Worm (Caenorhabditis elegans) whole organism, L3 larva: ENCODE measurements around the gene ram-2.

Experiments used
- R02D3.7 ChIP-seq: fragments of 150-350 bp; optimal IDR thresholded peaks from 2 replicates; lab custom pipeline; 2014; ENCODE audit warnings: missing biosample characterization, missing genetic modification characterization
- ZK546.5 ChIP-seq: sonication (generic microtip); optimal IDR thresholded peaks from 2 replicates; lab custom pipeline; 2017; ENCODE audit warnings: missing biosample characterization, missing genetic modification characterization
- ceh-16 ChIP-seq: sonication (generic microtip); optimal IDR thresholded peaks from 2 replicates; lab custom pipeline; 2017; ENCODE audit warnings: missing biosample characterization, missing genetic modification characterization
- ceh-28 ChIP-seq: fragments of 150-350 bp; optimal IDR thresholded peaks from 2 replicates; lab custom pipeline; 2014; ENCODE audit warnings: missing biosample characterization, missing genetic modification reagents, missing genetic modification characterization
- ceh-82 ChIP-seq: fragments of 150-350 bp; optimal IDR thresholded peaks from 2 replicates; lab custom pipeline; 2014; ENCODE audit warnings: missing biosample characterization, missing genetic modification characterization
- ceh-9 ChIP-seq: sonication (generic microtip); optimal IDR thresholded peaks from 2 replicates; lab custom pipeline; 2018; ENCODE audit warnings: missing biosample characterization, missing genetic modification characterization
- daf-12 ChIP-seq: fragments of 150-350 bp; optimal IDR thresholded peaks from 2 replicates; lab custom pipeline; 2014; ENCODE audit warnings: missing biosample characterization, missing genetic modification reagents, missing genetic modification characterization
- egl-5 ChIP-seq: fragments of 150-350 bp; optimal IDR thresholded peaks from 2 replicates; lab custom pipeline; 2017; ENCODE audit warnings: missing biosample characterization, missing genetic modification reagents, missing genetic modification characterization, inconsistent platforms
- elt-1 ChIP-seq: fragments of 150-350 bp; optimal IDR thresholded peaks from 2 replicates; lab custom pipeline; 2014; ENCODE audit warnings: missing biosample characterization, missing genetic modification characterization
- elt-2 ChIP-seq: sonication (generic microtip); optimal IDR thresholded peaks from 2 replicates; lab custom pipeline; 2016; ENCODE audit warnings: missing genetic modification reagents, mild to moderate bottlenecking, missing genetic modification characterization, missing compliant biosample characterization
- elt-3 ChIP-seq, 3 experiments: fragments of 150-350 bp in 1 of 3; sonication (generic microtip) in 2 of 3; optimal IDR thresholded peaks; 2 replicates in 2 of 3; 4 replicates in 1 of 3; lab custom pipeline; 2014 to 2017; ENCODE audit warnings: missing biosample characterization in 3 of 3, missing genetic modification characterization in 3 of 3
- eor-1 ChIP-seq, 2 experiments: fragments of 150-350 bp; optimal IDR thresholded peaks; 2 replicates each; lab custom pipeline; 2014 to 2018; ENCODE audit warnings: missing biosample characterization in 2 of 2, missing genetic modification characterization in 2 of 2
- fkh-10 ChIP-seq: sonication (generic microtip); optimal IDR thresholded peaks from 2 replicates; lab custom pipeline; 2017; ENCODE audit warnings: missing biosample characterization, missing genetic modification reagents, missing genetic modification characterization
- fos-1 ChIP-seq: fragments of 150-350 bp; optimal IDR thresholded peaks from 2 replicates; lab custom pipeline; 2014; ENCODE audit warnings: missing biosample characterization, missing genetic modification characterization
- hmg-11 ChIP-seq: sonication (generic microtip); optimal IDR thresholded peaks from 2 replicates; lab custom pipeline; 2016; ENCODE audit warnings: missing genetic modification characterization, missing compliant biosample characterization
- jun-1 ChIP-seq: fragments of 150-350 bp; optimal IDR thresholded peaks from 2 replicates; lab custom pipeline; 2014; ENCODE audit warnings: missing biosample characterization, missing genetic modification reagents, missing genetic modification characterization
- lin-15B ChIP-seq: fragments of 150-350 bp; optimal IDR thresholded peaks from 2 replicates; lab custom pipeline; 2014; ENCODE audit warnings: missing biosample characterization, missing genetic modification characterization
- lin-39 ChIP-seq: fragments of 150-350 bp; optimal IDR thresholded peaks from 2 replicates; lab custom pipeline; 2018; ENCODE audit warnings: missing biosample characterization, missing genetic modification reagents, missing genetic modification characterization
- lsy-12 ChIP-seq: sonication (generic microtip); optimal IDR thresholded peaks from 2 replicates; lab custom pipeline; 2016; ENCODE audit warnings: mild to moderate bottlenecking, missing genetic modification characterization, missing compliant biosample characterization
- mml-1 ChIP-seq: fragments of 150-350 bp; sonication (generic microtip); optimal IDR thresholded peaks from 3 replicates; lab custom pipeline; 2014; ENCODE audit warnings: missing biosample characterization, missing genetic modification characterization
- nfya-1 ChIP-seq: sonication (generic microtip); optimal IDR thresholded peaks from 2 replicates; lab custom pipeline; 2017; ENCODE audit warnings: missing genetic modification characterization, mild to moderate bottlenecking, missing compliant biosample characterization, antibody characterized with exemption, moderate library complexity; ENCODE audit not compliant: insufficient read depth
- nhr-11 ChIP-seq: fragments of 150-350 bp; optimal IDR thresholded peaks from 2 replicates; lab custom pipeline; 2014; ENCODE audit warnings: missing biosample characterization, missing genetic modification characterization
- nhr-12 ChIP-seq: fragments of 150-350 bp; optimal IDR thresholded peaks from 2 replicates; lab custom pipeline; 2014; ENCODE audit warnings: missing biosample characterization, missing genetic modification characterization
- nhr-23 ChIP-seq: fragments of 150-350 bp; optimal IDR thresholded peaks from 2 replicates; lab custom pipeline; 2014; ENCODE audit warnings: missing biosample characterization, missing genetic modification reagents, missing genetic modification characterization
- nhr-237 ChIP-seq: fragments of 150-350 bp; optimal IDR thresholded peaks from 2 replicates; lab custom pipeline; 2014; ENCODE audit warnings: missing biosample characterization, missing genetic modification characterization
- nhr-25 ChIP-seq: sonication (generic microtip); optimal IDR thresholded peaks from 2 replicates; lab custom pipeline; 2017; ENCODE audit warnings: missing biosample characterization, missing genetic modification characterization
- nhr-28 ChIP-seq: fragments of 150-350 bp; optimal IDR thresholded peaks from 2 replicates; lab custom pipeline; 2014; ENCODE audit warnings: missing biosample characterization, missing genetic modification characterization
- nhr-43 ChIP-seq: sonication (generic microtip); optimal IDR thresholded peaks from 2 replicates; lab custom pipeline; 2016; ENCODE audit warnings: mild to moderate bottlenecking, missing genetic modification characterization, missing compliant biosample characterization; ENCODE audit not compliant: poor library complexity, severe bottlenecking
- nhr-67 ChIP-seq: fragments of 150-350 bp; optimal IDR thresholded peaks from 2 replicates; lab custom pipeline; 2014; ENCODE audit warnings: missing biosample characterization, missing genetic modification characterization
- nhr-77 ChIP-seq: fragments of 150-350 bp; optimal IDR thresholded peaks from 2 replicates; lab custom pipeline; 2014; ENCODE audit warnings: missing biosample characterization, missing genetic modification characterization
- pha-4 ChIP-seq: fragments of 150-350 bp; optimal IDR thresholded peaks from 2 replicates; lab custom pipeline; 2014; ENCODE audit warnings: missing biosample characterization, missing genetic modification reagents, missing genetic modification characterization
- pqm-1 ChIP-seq: fragments of 150-350 bp; optimal IDR thresholded peaks from 2 replicates; lab custom pipeline; 2017; ENCODE audit warnings: missing biosample characterization, missing genetic modification characterization, inconsistent platforms
- sea-2 ChIP-seq: fragments of 150-350 bp; sonication (generic microtip); optimal IDR thresholded peaks from 4 replicates; lab custom pipeline; 2014; ENCODE audit warnings: missing biosample characterization, missing genetic modification reagents, missing genetic modification characterization
- skn-1 ChIP-seq: fragments of 150-350 bp; optimal IDR thresholded peaks from 2 replicates; lab custom pipeline; 2014; ENCODE audit warnings: missing biosample characterization, missing genetic modification characterization
- snpc-4 ChIP-seq: fragments of 150-350 bp; optimal IDR thresholded peaks from 2 replicates; lab custom pipeline; 2014; ENCODE audit warnings: missing biosample characterization, missing genetic modification characterization
- unc-39 ChIP-seq: sonication (generic microtip); optimal IDR thresholded peaks from 4 replicates; lab custom pipeline; 2017; ENCODE audit warnings: missing biosample characterization, missing genetic modification characterization
- unc-62 ChIP-seq: fragments of 150-350 bp; sonication (generic microtip); optimal IDR thresholded peaks from 4 replicates; lab custom pipeline; 2014; ENCODE audit warnings: missing biosample characterization, missing genetic modification reagents, missing genetic modification characterization
- ztf-11 ChIP-seq: fragments of 150-350 bp; optimal IDR thresholded peaks from 2 replicates; lab custom pipeline; 2014; ENCODE audit warnings: missing biosample characterization, missing genetic modification characterization
- ztf-4 ChIP-seq: fragments of 150-350 bp; optimal IDR thresholded peaks from 2 replicates; lab custom pipeline; 2014; ENCODE audit warnings: missing biosample characterization, missing genetic modification characterization

Gene ram-2

ce11 chrII:11048930-11049329 lies 32.2 kb upstream of the ram-2 start, which contains the start of gene F33A8.4:
Gene F33A8.4 (minus strand): TSS chrII:11049030.
- TF ChIP-seq ztf-4 (tag; lab: Kevin White, UChicago) = no peak
- no peak for TF ChIP-seq elt-3 (tag; optimal IDR thresholded peaks at IDR 0.05; lab: Kevin White, UChicago)
- TF ChIP-seq hmg-11 = no peak
- TF ChIP-seq eor-1 (tag; optimal IDR thresholded peaks at IDR 0.05; lab: Kevin White, UChicago) = no peak
- TF ChIP-seq nhr-12 (tag; lab: Kevin White, UChicago) = no peak
- TF ChIP-seq ceh-9 (tag; lab: Kevin White, UChicago) = no peak
- no peak for TF ChIP-seq nhr-11 (tag; lab: Kevin White, UChicago)
- TF ChIP-seq egl-5 (tag; lab: Kevin White, UChicago) = no peak
- TF ChIP-seq ceh-16 = no peak
- no peak for TF ChIP-seq nhr-237 (tag; lab: Kevin White, UChicago)

ce11 chrII:11045872-11046271 lies 29.2 kb upstream of the ram-2 start, which contains the start of gene col-83:
Gene col-83 (minus strand): TSS chrII:11045972.
- TF ChIP-seq elt-2 = no peak
- TF ChIP-seq ceh-82 (tag; lab: Kevin White, UChicago) = no peak
- no peak for TF ChIP-seq nhr-77 (tag; lab: Kevin White, UChicago)
- no peak for TF ChIP-seq nhr-28
- TF ChIP-seq daf-12 (tag; lab: Kevin White, UChicago) = no peak
- no peak for TF ChIP-seq eor-1 (tag; optimal IDR thresholded peaks at IDR 0.05; lab: Kevin White, UChicago)
- no peak for TF ChIP-seq lin-39 (tag; lab: Kevin White, UChicago)
- no peak for TF ChIP-seq mml-1 (tag; lab: Kevin White, UChicago)
- TF ChIP-seq elt-3 (tag; optimal IDR thresholded peaks at IDR 0.05; lab: Kevin White, UChicago) = no peak
- no peak for TF ChIP-seq snpc-4 (tag; lab: Kevin White, UChicago)
- no peak for TF ChIP-seq pha-4 (tag; lab: Kevin White, UChicago)
- TF ChIP-seq pqm-1 (tag; lab: Kevin White, UChicago) = no peak
- no peak for TF ChIP-seq nfya-1 (tag; lab: Kevin White, UChicago)
- no peak for TF ChIP-seq fkh-10 (GFP tag; lab: Kevin White, UChicago)
- TF ChIP-seq, all 47 proteins: peak for 0

DNA sequence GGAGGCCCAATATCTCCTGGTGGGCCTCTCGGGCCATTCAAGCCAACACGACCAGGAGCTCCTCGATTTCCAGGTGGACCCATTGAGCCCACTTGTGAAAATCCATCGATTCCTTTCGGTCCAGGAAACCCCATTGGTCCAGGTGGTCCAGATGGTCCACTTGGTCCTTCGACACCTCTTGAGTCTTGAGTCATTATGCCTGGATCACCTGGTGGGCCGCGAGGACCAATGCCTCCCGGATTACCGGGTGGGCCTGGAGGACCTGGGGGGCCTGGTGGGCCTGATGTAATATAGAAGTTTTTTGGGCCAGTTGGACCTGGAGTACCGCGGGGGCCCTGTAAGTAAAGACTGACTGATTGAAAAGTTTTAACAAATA lies 27.5 kb upstream of the ram-2 start:
- TF ChIP-seq unc-62 (GFP tag; lab: Kevin White, UChicago) (no peak), nfya-1 (tag; lab: Kevin White, UChicago) (no peak), ztf-4 (tag; lab: Kevin White, UChicago) (no peak), ceh-82 (tag; lab: Kevin White, UChicago) (no peak), nhr-11 (tag; lab: Kevin White, UChicago) (no peak), elt-1 (tag; lab: Kevin White, UChicago) (no peak), elt-2 (no peak), fos-1 (tag; lab: Kevin White, UChicago) (no peak), unc-39 (tag; lab: Kevin White, UChicago) (no peak), nhr-67 (tag; lab: Kevin White, UChicago) (no peak), nhr-25 (tag; lab: Kevin White, UChicago) (no peak)

ce11 chrII:11043546-11044192 lies 27.0 kb upstream of the ram-2 start:
- TF ChIP-seq snpc-4 (tag; lab: Kevin White, UChicago) = no peak
- TF ChIP-seq elt-1 (tag; lab: Kevin White, UChicago) = peak; percentile 86
- no peak for TF ChIP-seq jun-1 (tag; lab: Kevin White, UChicago)

DNA sequence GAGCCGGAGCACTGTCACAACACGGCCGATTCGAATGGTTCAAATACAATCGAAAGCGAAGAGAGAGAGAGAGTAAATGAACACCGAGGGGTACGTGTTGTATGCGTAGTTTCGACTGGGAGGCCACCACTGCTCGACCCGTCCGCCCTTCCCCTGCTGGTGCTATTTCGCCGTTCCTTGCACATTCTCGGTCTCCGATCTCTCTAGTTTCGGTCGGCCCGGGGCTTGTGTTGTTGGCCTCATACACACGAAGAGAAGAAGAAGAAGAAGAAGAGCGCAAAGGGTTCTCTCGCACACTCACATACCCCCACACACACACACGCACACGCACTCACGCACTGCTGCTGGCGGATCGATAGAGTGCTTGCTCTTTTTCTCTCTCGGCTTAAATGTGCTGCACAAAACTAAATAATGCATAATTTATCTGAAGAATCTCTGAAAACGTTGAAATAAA lies 26.2 kb upstream of the ram-2 start:
- TF ChIP-seq pqm-1 (tag; lab: Kevin White, UChicago) (peak; percentile 71), nhr-77 (tag; lab: Kevin White, UChicago) (no peak), sea-2 (GFP tag; lab: Kevin White, UChicago) (peak; percentile 25), ceh-28 (peak; percentile 78), ceh-9 (tag; lab: Kevin White, UChicago) (no peak), elt-3 (tag; optimal IDR thresholded peaks at IDR 0.05; lab: Kevin White, UChicago) (no peak), nhr-11 (tag; lab: Kevin White, UChicago) (no peak), lin-39 (tag; lab: Kevin White, UChicago) (peak; percentile 86), unc-62 (GFP tag; lab: Kevin White, UChicago) (peak; percentile 19), jun-1 (tag; lab: Kevin White, UChicago) (peak; percentile 42), pha-4 (tag; lab: Kevin White, UChicago) (peak; percentile 64), nhr-67 (tag; lab: Kevin White, UChicago) (no peak), ZK546.5 (tag; lab: Kevin White, UChicago) (no peak), ztf-4 (tag; lab: Kevin White, UChicago) (no peak), eor-1 (tag; optimal IDR thresholded peaks at IDR 0.05; lab: Kevin White, UChicago) (no peak), lsy-12 (peak; percentile 31), elt-1 (tag; lab: Kevin White, UChicago) (no peak), lin-15B (peak; percentile 67), R02D3.7 (no peak), nhr-43 (no peak), daf-12 (tag; lab: Kevin White, UChicago) (no peak), nhr-12 (tag; lab: Kevin White, UChicago) (no peak), ceh-16 (no peak), nhr-23 (tag; lab: Kevin White, UChicago) (no peak), ceh-82 (tag; lab: Kevin White, UChicago) (no peak), hmg-11 (peak; percentile 94), fkh-10 (GFP tag; lab: Kevin White, UChicago) (peak; percentile 45), nhr-28 (no peak), ztf-11 (peak; percentile 18), skn-1 (peak; percentile 46)
